Worm (Caenorhabditis elegans) whole organism, young adult: ENCODE measurements around the gene zmp-3.

ENCODE experiments used
- B0035.1 ChIP-seq: sonication (generic microtip); optimal IDR thresholded peaks from 2 replicates; lab custom pipeline; 2016; ENCODE audit warnings: missing genetic modification characterization, mild to moderate bottlenecking, missing compliant biosample characterization, missing genotype, missing genetic modification reagents
- Y95B8A.8 ChIP-seq: fragments of 200-800 bp; sonication (Bioruptor generic); IDR thresholded peaks from 2 replicates; pipeline ENCODE4 v1.3.6; 2022; ENCODE audit warnings: missing genetic modification reagents, missing genetic modification characterization, missing compliant biosample characterization
- egl-18 ChIP-seq: fragments of 200-800 bp; sonication (Bioruptor generic); IDR thresholded peaks from 2 replicates; pipeline ENCODE4 v1.3.6; 2022; ENCODE audit warnings: missing genetic modification reagents, missing genetic modification characterization, missing compliant biosample characterization
- hrde-1 ChIP-seq: sonication (generic microtip); optimal IDR thresholded peaks from 2 replicates; lab custom pipeline; 2016; ENCODE audit warnings: missing genetic modification characterization, mild to moderate bottlenecking, missing compliant biosample characterization, moderate library complexity, missing genotype, missing genetic modification reagents, borderline replicate concordance
- lsl-1 ChIP-seq: fragments of 200-800 bp; sonication (Bioruptor generic); optimal IDR thresholded peaks from 2 replicates; lab custom pipeline; 2018; ENCODE audit warnings: mild to moderate bottlenecking, missing genetic modification characterization, moderate library complexity, missing compliant biosample characterization
- pha-4 ChIP-seq: fragments of 150-350 bp; sonication (generic microtip); optimal IDR thresholded peaks from 2 replicates; lab custom pipeline; 2014; ENCODE audit warnings: missing biosample characterization, missing genetic modification reagents, missing genetic modification characterization
- unc-62 ChIP-seq: fragments of 150-350 bp; optimal IDR thresholded peaks from 2 replicates; lab custom pipeline; 2014; ENCODE audit warnings: missing biosample characterization, missing genetic modification reagents, missing genetic modification characterization
- zim-3 ChIP-seq: sonication (generic microtip); optimal IDR thresholded peaks from 2 replicates; lab custom pipeline; 2017; ENCODE audit warnings: mild to moderate bottlenecking, missing genetic modification characterization, moderate library complexity, missing compliant biosample characterization

- TF ChIP-seq lsl-1 (GFP tag; lab: Kevin White, UChicago) (no peak), pha-4 (no peak), hrde-1 (tag; lab: Kevin White, UChicago) (no peak), unc-62 (GFP tag; lab: Kevin White, UChicago) (no peak), Y95B8A.8 (GFP tag; lab: Robert Waterston, UW) (no peak), egl-18 (GFP tag; lab: Robert Waterston, UW) (no peak), zim-3 (tag; lab: Kevin White, UChicago) (no peak), B0035.1 (tag; lab: Kevin White, UChicago) (no peak)
Observed at ce11 chrV:2941405-2941804, 32.0 kb upstream of the zmp-3 start, which contains the start of gene srw-143.
